Worm (Caenorhabditis elegans) whole organism, L3 larva: ENCODE measurements around the gene W03F9.9.

Experiments used
- aly-2 ChIP-seq: fragments of 150-350 bp; optimal IDR thresholded peaks from 2 replicates; lab custom pipeline; 2014; ENCODE audit warnings: missing biosample characterization, missing genetic modification characterization
- egl-27 ChIP-seq: sonication (generic microtip); optimal IDR thresholded peaks from 4 replicates; lab custom pipeline; 2017; ENCODE audit warnings: missing biosample characterization, missing genetic modification reagents, missing genetic modification characterization
- lin-15B ChIP-seq: fragments of 150-350 bp; optimal IDR thresholded peaks from 2 replicates; lab custom pipeline; 2014; ENCODE audit warnings: missing biosample characterization, missing genetic modification characterization
- nfya-1 ChIP-seq: sonication (generic microtip); optimal IDR thresholded peaks from 2 replicates; lab custom pipeline; 2017; ENCODE audit warnings: missing genetic modification characterization, mild to moderate bottlenecking, missing compliant biosample characterization, antibody characterized with exemption, moderate library complexity; ENCODE audit not compliant: insufficient read depth
- ztf-11 ChIP-seq: fragments of 150-350 bp; optimal IDR thresholded peaks from 2 replicates; lab custom pipeline; 2014; ENCODE audit warnings: missing biosample characterization, missing genetic modification characterization

DNA sequence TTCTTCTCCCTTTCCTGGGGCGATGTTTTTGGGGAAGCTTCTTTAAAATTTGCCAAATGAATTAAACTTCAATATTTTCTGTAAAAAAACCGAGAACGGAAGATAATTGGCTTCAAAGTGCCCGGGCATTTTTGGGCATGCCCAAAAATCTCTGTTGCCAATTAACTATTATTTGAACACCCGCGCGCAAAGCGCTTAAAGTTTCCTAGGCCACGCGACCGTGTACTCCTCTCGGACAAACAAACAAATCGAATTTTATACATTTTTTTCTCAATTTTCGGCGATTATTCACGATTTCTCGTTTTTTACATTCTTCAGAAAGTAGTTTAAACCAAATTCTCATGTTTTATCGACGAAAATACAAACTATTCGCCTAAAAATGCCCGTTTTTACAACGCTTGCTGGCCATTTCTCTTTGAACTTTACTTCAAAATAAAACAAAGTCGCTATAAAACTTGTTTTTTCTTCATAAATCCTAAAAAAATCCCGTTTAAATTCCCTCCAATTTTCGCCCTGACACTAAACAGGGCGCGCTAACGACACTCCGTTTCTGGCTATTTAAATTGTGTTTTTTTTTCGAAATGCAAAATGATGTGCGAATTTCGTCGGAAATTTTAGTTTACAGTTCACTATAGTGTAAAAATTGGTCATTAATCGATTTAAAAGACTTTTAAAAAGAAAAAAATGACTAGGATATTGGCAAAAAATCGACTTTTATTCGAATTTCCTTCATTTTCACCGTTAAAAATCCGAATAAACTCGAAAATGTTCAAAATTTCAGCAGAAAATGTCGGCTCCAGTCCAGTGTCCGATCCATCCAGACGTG is 17.6 kb downstream of the W03F9.9 start, which contains the start of gene ttb-1:
- no peak for TF ChIP-seq ztf-11 (tag; lab: Kevin White, UChicago)
- TF ChIP-seq lin-15B (tag; lab: Kevin White, UChicago): peak; percentile 66
- no peak for TF ChIP-seq egl-27 (tag; lab: Kevin White, UChicago)
- no peak for TF ChIP-seq aly-2 (tag; lab: Kevin White, UChicago)
- TF ChIP-seq nfya-1 (tag; lab: Kevin White, UChicago): peak; percentile 64
